Fruit fly (Drosophila melanogaster): ENCODE data around the gene sinah.
A peak's percentile ranks its signal among the peaks of the same experiment; 100 is the strongest.

Gene sinah

dm6 chr3L:16825195-16825594 is 33.7 kb upstream of the sinah start (continued):
- TF ChIP-seq fd96Cb (tag; optimal IDR thresholded peaks at IDR 0.05): peak; percentile 7
- TF ChIP-seq CG17385 (GFP tag; optimal IDR thresholded peaks at IDR 0.05): peak; percentile 14
- no peak for TF ChIP-seq Scr (GFP tag; IDR thresholded peaks at IDR 0.05; ENCODE audit: partially characterized antibody)
- peak; percentile 1 for TF ChIP-seq az2 (GFP tag; optimal IDR thresholded peaks at IDR 0.05)
- TF ChIP-seq CG15073 (GFP tag; optimal IDR thresholded peaks at IDR 0.05): no peak
- no peak for TF ChIP-seq sc (optimal IDR thresholded peaks at IDR 0.05)
- TF ChIP-seq sc (GFP tag; optimal IDR thresholded peaks at IDR 0.05): no peak
- no peak for TF ChIP-seq unpg (GFP tag; optimal IDR thresholded peaks at IDR 0.05)
- TF ChIP-seq CG6175 (GFP tag; IDR thresholded peaks at IDR 0.05): no peak
- TF ChIP-seq lmd (GFP tag; IDR thresholded peaks at IDR 0.05): no peak
- peak; percentile 8 for TF ChIP-seq CG12659 (GFP tag; optimal IDR thresholded peaks at IDR 0.05)
- TF ChIP-seq CG2199 (GFP tag; IDR thresholded peaks at IDR 0.05): no peak
- no peak for TF ChIP-seq mirr (GFP tag; optimal IDR thresholded peaks at IDR 0.05)
- no peak for TF ChIP-seq pho (GFP tag; optimal IDR thresholded peaks at IDR 0.05)
- TF ChIP-seq CG10267 (tag; optimal IDR thresholded peaks at IDR 0.05): peak; percentile 20
- TF ChIP-seq amos (GFP tag; IDR thresholded peaks at IDR 0.05; ENCODE audit: partially characterized antibody): no peak
- TF ChIP-seq CG2678 (tag; optimal IDR thresholded peaks at IDR 0.05): peak; percentile 45
- TF ChIP-seq Ets97D (GFP tag; optimal IDR thresholded peaks at IDR 0.05): no peak
- TF ChIP-seq Hand (GFP tag; optimal IDR thresholded peaks at IDR 0.05): no peak
- no peak for TF ChIP-seq ham (GFP tag; IDR thresholded peaks at IDR 0.05)
- TF ChIP-seq Poxn (GFP tag; IDR thresholded peaks at IDR 0.05): no peak
- TF ChIP-seq CG7839 (tag; optimal IDR thresholded peaks at IDR 0.05): peak; percentile 56
- no peak for TF ChIP-seq CG11093 (GFP tag; IDR thresholded peaks at IDR 0.05)
- peak; percentile 47 for TF ChIP-seq CG7556 (GFP tag; optimal IDR thresholded peaks at IDR 0.05)
- TF ChIP-seq CG6854 (GFP tag; optimal IDR thresholded peaks at IDR 0.05): no peak
- TF ChIP-seq CG18262 (tag; optimal IDR thresholded peaks at IDR 0.05): peak; percentile 35
- TF ChIP-seq Aef1 (GFP tag; IDR thresholded peaks at IDR 0.05): no peak
- peak; percentile 38 for TF ChIP-seq CG31441 (GFP tag; IDR thresholded peaks at IDR 0.05)
- TF ChIP-seq CG31224 (GFP tag; IDR thresholded peaks at IDR 0.05): no peak
- no peak for TF ChIP-seq NK7.1 (GFP tag; optimal IDR thresholded peaks at IDR 0.05)
- TF ChIP-seq BtbVII (GFP tag; optimal IDR thresholded peaks at IDR 0.05): no peak
- peak; percentile 19 for TF ChIP-seq CG17829 (tag; optimal IDR thresholded peaks at IDR 0.05)
- peak; percentile 7 for TF ChIP-seq Oli (tag; optimal IDR thresholded peaks at IDR 0.05)
- TF ChIP-seq CG6765 (GFP tag; optimal IDR thresholded peaks at IDR 0.05): no peak
- TF ChIP-seq lola (GFP tag; optimal IDR thresholded peaks at IDR 0.05): peak in 1 of 3 experiments; percentile 16
- TF ChIP-seq tin (GFP tag; optimal IDR thresholded peaks at IDR 0.05): no peak
- no peak for TF ChIP-seq onecut (GFP tag; IDR thresholded peaks at IDR 0.05)
- no peak for TF ChIP-seq Dref (GFP tag; IDR thresholded peaks at IDR 0.05)
- no peak for TF ChIP-seq CG30020 (tag; optimal IDR thresholded peaks at IDR 0.05)
- no peak for TF ChIP-seq Mes4 (GFP tag; optimal IDR thresholded peaks at IDR 0.05)
- TF ChIP-seq cas (GFP tag; IDR thresholded peaks at IDR 0.05): no peak
- TF ChIP-seq NC2α (GFP tag; optimal IDR thresholded peaks at IDR 0.05): no peak
- TF ChIP-seq dan (GFP tag; IDR thresholded peaks at IDR 0.05): no peak
- peak in 1 of 2 experiments; percentile 10 for TF ChIP-seq bsh (GFP tag; optimal IDR thresholded peaks at IDR 0.05)
- no peak for TF ChIP-seq CG6254 (GFP tag; optimal IDR thresholded peaks at IDR 0.05)
- TF ChIP-seq Ptx1 (GFP tag; IDR thresholded peaks at IDR 0.05): peak; percentile 45
- no peak for TF ChIP-seq CG10565 (GFP tag; optimal IDR thresholded peaks at IDR 0.05)
